Worm (Caenorhabditis elegans) whole organism, L2 larva: ENCODE data around the gene acs-10.

Source experiments
- elt-3 ChIP-seq: sonication (generic microtip); optimal IDR thresholded peaks from 2 replicates; lab custom pipeline; 2017; ENCODE audit warnings: missing biosample characterization, missing genetic modification characterization
- lin-11 ChIP-seq: fragments of 150-350 bp; sonication (generic microtip); optimal IDR thresholded peaks from 2 replicates; lab custom pipeline; 2014; ENCODE audit warnings: missing biosample characterization, missing genetic modification characterization, inconsistent platforms, mixed read lengths
- nhr-25 ChIP-seq: fragments of 150-350 bp; sonication (generic microtip); optimal IDR thresholded peaks from 3 replicates; lab custom pipeline; 2014; ENCODE audit warnings: missing biosample characterization, missing genetic modification characterization

- no peak for TF ChIP-seq nhr-25 (tag; lab: Kevin White, UChicago)
- no peak for TF ChIP-seq elt-3 (tag; lab: Kevin White, UChicago)
- no peak for TF ChIP-seq lin-11 (tag; lab: Kevin White, UChicago)
Measured at ce11 chrV:14160698-14161097, 14.4 kb downstream of the acs-10 start, which contains the start of gene cest-1.2.
